Worm (Caenorhabditis elegans) whole organism, L4/young adult: ENCODE results near the gene F18A12.7.

Experiments
- W03F9.2 ChIP-seq: fragments of 150-350 bp; optimal IDR thresholded peaks from 2 replicates; lab custom pipeline; 2014; ENCODE audit warnings: missing biosample characterization, missing genetic modification characterization
- dao-5 ChIP-seq: sonication (generic microtip); optimal IDR thresholded peaks from 2 replicates; lab custom pipeline; 2016; ENCODE audit warnings: missing genotype, missing genetic modification characterization, moderate library complexity, missing compliant biosample characterization

DNA sequence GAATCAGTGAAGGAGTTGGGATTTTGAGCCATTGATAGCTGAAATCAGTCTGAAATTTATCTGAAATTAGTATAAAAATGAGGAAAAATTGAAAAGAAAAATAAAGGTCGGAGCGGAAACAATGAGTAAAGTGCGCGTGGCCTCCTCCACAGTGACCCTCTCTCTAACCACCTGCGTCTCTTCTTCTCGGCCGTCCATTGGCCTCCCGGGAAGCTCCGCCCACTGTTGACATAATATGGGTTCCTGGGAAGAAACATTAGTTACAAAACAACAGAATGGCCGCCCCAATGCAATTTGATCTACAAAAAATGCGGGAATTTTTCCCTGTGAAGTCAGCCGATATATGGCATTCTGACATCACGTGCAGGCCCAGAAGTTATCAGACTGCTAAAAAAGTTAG lies 44.2 kb downstream of the F18A12.7 start, which contains the start of gene Y49F6C.8:
- TF ChIP-seq dao-5 (tag; lab: Kevin White, UChicago): no peak
- TF ChIP-seq W03F9.2: no peak
